Fruit fly (Drosophila melanogaster) whole organism, adult: ENCODE data around the gene CG5180.

ENCODE experiments used
- CG12768 ChIP-seq: fragments of 200-800 bp; sonication (Bioruptor generic); optimal IDR thresholded peaks from 2 replicates; lab custom pipeline; 2017; ENCODE audit warnings: missing biosample characterization, missing genetic modification characterization, mild to moderate bottlenecking, moderate library complexity, missing genetic modification reagents
- CG1620 ChIP-seq: fragments of 200-800 bp; sonication (Bioruptor generic); optimal IDR thresholded peaks from 2 replicates; lab custom pipeline; 2016; ENCODE audit warnings: missing biosample characterization, missing genetic modification characterization
- CG5204 ChIP-seq: fragments of 200-800 bp; sonication (Bioruptor generic); optimal IDR thresholded peaks from 2 replicates; lab custom pipeline; 2016; ENCODE audit warnings: missing biosample characterization, missing genetic modification characterization
- bab1 ChIP-seq: fragments of 200-800 bp; sonication (Bioruptor generic); optimal IDR thresholded peaks from 3 replicates; lab custom pipeline; 2019; ENCODE audit warnings: missing biosample characterization, mild to moderate bottlenecking, missing genetic modification characterization, moderate library complexity
- cnc ChIP-seq, 2 experiments: fragments of >200 bp; optimal IDR thresholded peaks; 2 replicates each; lab custom pipeline; 2017
- toe ChIP-seq: fragments of 200-800 bp; sonication (Bioruptor generic); optimal IDR thresholded peaks from 2 replicates; lab custom pipeline; 2016; ENCODE audit warnings: missing biosample characterization, missing genetic modification characterization

DNA sequence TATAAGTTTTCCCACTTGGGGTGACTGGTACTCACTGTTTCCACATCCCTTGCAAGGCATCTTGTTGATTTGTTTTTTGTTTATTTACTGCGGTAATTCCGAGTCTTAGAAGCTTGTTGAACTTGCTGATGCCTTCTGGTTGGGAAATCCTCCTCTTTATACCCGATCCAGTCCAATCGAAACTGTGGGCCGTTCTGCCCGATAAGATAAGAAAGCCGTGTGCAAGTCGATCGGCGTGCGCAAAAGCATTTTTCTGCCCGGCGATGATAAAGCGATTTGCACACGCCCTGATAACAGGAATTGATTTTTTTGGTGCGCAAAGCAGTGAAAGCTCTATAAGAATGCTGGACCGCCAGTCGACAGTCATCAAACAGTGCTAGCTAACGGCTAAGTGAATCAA lies 23.2 kb upstream of the CG5180 start, which contains the start of the genes MtnE and MtnD:
- TF ChIP-seq bab1 (GFP tag; lab: Kevin White, UChicago) (no peak), CG12768 (GFP tag; lab: Kevin White, UChicago) (no peak), CG1620 (GFP tag; lab: Kevin White, UChicago) (no peak), toe (GFP tag; lab: Kevin White, UChicago) (no peak), cnc (optimal IDR thresholded peaks at IDR 0.05; lab: Kevin White, UChicago) (peak in 1 of 2 experiments; percentile 46), CG5204 (GFP tag; lab: Kevin White, UChicago) (no peak)
